Fruit fly (Drosophila melanogaster): ENCODE results near the gene CG3008.
A peak's percentile ranks its signal among the peaks of the same experiment; 100 is the strongest.

CG3008 gene

DNA sequence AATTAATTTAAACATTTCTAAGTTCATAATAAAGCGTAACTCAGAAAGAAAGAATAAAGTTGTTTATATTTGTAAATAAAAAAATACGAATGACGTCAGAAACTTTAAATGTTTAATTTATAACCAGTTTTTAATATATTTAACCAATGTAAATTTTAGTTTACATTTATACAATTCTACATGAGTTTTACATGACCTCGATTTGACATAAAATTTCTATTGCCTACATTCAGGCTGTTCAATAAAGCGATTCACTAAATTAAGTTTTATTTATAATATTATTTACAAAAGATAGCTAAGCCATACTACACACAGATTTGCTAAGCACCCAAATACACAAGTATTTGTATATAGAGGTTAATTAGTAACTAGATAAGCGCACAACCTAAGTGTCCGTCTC, 20.7 kb downstream of the CG3008 start:
- TF ChIP-seq CrebA (GFP tag; optimal IDR thresholded peaks at IDR 0.05; ENCODE audit: borderline replicate concordance) (no peak), Abd-B (GFP tag; optimal IDR thresholded peaks at IDR 0.05) (no peak), h (GFP tag; optimal IDR thresholded peaks at IDR 0.05) (no peak), tai (GFP tag; optimal IDR thresholded peaks at IDR 0.05) (no peak), GATAd (GFP tag; optimal IDR thresholded peaks at IDR 0.05) (no peak), Rel (GFP tag; optimal IDR thresholded peaks at IDR 0.05) (no peak), Rel (tag; optimal IDR thresholded peaks at IDR 0.05) (no peak), pan (optimal IDR thresholded peaks at IDR 0.05) (no peak), sv (GFP tag; optimal IDR thresholded peaks at IDR 0.05) (no peak), usp (GFP tag; optimal IDR thresholded peaks at IDR 0.05) (no peak), br (GFP tag; optimal IDR thresholded peaks at IDR 0.05) (no peak), Jra (GFP tag; optimal IDR thresholded peaks at IDR 0.05) (no peak), foxo (GFP tag; optimal IDR thresholded peaks at IDR 0.05) (no peak), ey (GFP tag; optimal IDR thresholded peaks at IDR 0.05) (no peak), dl (GFP tag; optimal IDR thresholded peaks at IDR 0.05; ENCODE audit: insufficient read depth in 1 of 2, partially characterized antibody in 2 of 2) (no peak), psq (GFP tag; optimal IDR thresholded peaks at IDR 0.05) (no peak), Vsx2 (GFP tag; optimal IDR thresholded peaks at IDR 0.05; ENCODE audit: partially characterized antibody) (no peak), lola (GFP tag; optimal IDR thresholded peaks at IDR 0.05) (no peak), HLH106 (tag; optimal IDR thresholded peaks at IDR 0.05) (no peak), Myc (optimal IDR thresholded peaks at IDR 0.05) (no peak), Sp1 (GFP tag; optimal IDR thresholded peaks at IDR 0.05) (no peak)

DNA sequence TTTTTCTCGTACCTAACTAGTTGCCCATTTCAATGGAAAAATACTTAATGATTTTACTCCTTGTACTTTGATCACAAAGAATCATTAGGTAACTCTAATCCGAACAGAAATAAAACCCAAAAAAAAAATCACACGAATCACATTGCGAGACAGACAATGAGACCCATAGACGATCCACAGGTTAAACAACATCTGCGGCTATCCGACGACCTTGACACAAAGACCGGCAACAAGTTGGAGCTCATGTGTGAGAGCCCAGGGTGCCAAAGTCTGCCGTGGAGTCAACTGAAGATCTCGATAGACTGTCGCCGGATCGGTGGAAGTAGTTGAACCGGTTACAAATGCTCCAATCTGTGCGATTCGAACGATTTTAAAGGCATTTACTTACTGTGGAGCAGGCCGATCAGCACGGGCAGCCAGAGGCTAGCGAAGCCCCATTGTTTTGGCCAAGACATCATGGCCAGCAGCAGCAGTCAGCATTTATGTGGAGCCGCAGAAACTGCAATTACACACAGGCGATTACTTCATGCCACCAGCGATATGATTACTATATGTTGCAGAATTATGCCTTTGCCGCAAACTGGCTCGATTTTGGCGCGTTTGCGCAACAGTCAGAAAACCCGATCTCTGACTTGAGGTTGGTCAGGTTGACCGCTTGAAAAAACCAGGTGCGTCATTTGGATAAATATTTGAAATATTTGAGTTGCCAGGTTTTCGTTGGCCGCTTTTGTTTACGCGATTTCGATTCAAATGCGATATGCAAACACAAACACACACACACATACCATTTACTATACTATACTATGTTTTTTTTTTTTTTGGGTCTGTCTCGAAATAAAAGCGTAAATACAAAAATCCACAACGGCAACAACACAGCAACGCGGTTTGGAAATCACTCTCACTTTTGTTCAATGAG, 22.5 kb downstream of the CG3008 start:
- no peak for TF ChIP-seq Hr78 (GFP tag; optimal IDR thresholded peaks at IDR 0.05)
- TF ChIP-seq sage (GFP tag; optimal IDR thresholded peaks at IDR 0.05): no peak
- TF ChIP-seq CG9705 (GFP tag; optimal IDR thresholded peaks at IDR 0.05): no peak
- no peak for TF ChIP-seq N (GFP tag; optimal IDR thresholded peaks at IDR 0.05)
- TF ChIP-seq tai (GFP tag; optimal IDR thresholded peaks at IDR 0.05): no peak
- TF ChIP-seq Jra (GFP tag; optimal IDR thresholded peaks at IDR 0.05): no peak
- TF ChIP-seq GATAd (GFP tag; optimal IDR thresholded peaks at IDR 0.05): no peak
- TF ChIP-seq dmrt93B (GFP tag; optimal IDR thresholded peaks at IDR 0.05): no peak

dm6 chr2L:4906546-4907250, 23.6 kb downstream of the CG3008 start, which contains the start of gene snsl:
Gene snsl (minus strand): TSS chr2L:4906762.
- TF ChIP-seq dmrt93B (GFP tag; optimal IDR thresholded peaks at IDR 0.05): no peak
- peak in 1 of 2 experiments; percentile 72 for TF ChIP-seq foxo (GFP tag; optimal IDR thresholded peaks at IDR 0.05)
- TF ChIP-seq N (GFP tag; optimal IDR thresholded peaks at IDR 0.05): no peak
- no peak for TF ChIP-seq GATAd (GFP tag; optimal IDR thresholded peaks at IDR 0.05)
- no peak for TF ChIP-seq Dif (GFP tag; optimal IDR thresholded peaks at IDR 0.05; ENCODE audit: partially characterized antibody)
- TF ChIP-seq sv (GFP tag; optimal IDR thresholded peaks at IDR 0.05): no peak
- TF ChIP-seq h (GFP tag; optimal IDR thresholded peaks at IDR 0.05): peak; percentile 17
- peak; percentile 84 for TF ChIP-seq fru (GFP tag; optimal IDR thresholded peaks at IDR 0.05)
- TF ChIP-seq Abd-B (GFP tag; optimal IDR thresholded peaks at IDR 0.05): no peak
- TF ChIP-seq CrebA (GFP tag; optimal IDR thresholded peaks at IDR 0.05; ENCODE audit: borderline replicate concordance): no peak
- TF ChIP-seq br (GFP tag; optimal IDR thresholded peaks at IDR 0.05): no peak
- TF ChIP-seq Sp1 (GFP tag; optimal IDR thresholded peaks at IDR 0.05): peak; percentile 82
- no peak for TF ChIP-seq Dfd (GFP tag; optimal IDR thresholded peaks at IDR 0.05)
- TF ChIP-seq lola (GFP tag; optimal IDR thresholded peaks at IDR 0.05): no peak
- no peak for TF ChIP-seq Hnf4 (GFP tag; optimal IDR thresholded peaks at IDR 0.05)
- TF ChIP-seq usp (GFP tag; optimal IDR thresholded peaks at IDR 0.05): no peak
- TF ChIP-seq jim (GFP tag; optimal IDR thresholded peaks at IDR 0.05): no peak
- TF ChIP-seq Rel (GFP tag; optimal IDR thresholded peaks at IDR 0.05): no peak
- no peak for TF ChIP-seq Rel (tag; optimal IDR thresholded peaks at IDR 0.05)
- peak; percentile 61 for TF ChIP-seq OdsH (GFP tag; optimal IDR thresholded peaks at IDR 0.05)
- no peak for TF ChIP-seq tai (GFP tag; optimal IDR thresholded peaks at IDR 0.05)
- no peak for TF ChIP-seq woc (GFP tag; optimal IDR thresholded peaks at IDR 0.05)
- no peak for TF ChIP-seq sage (GFP tag; optimal IDR thresholded peaks at IDR 0.05)
- no peak for TF ChIP-seq Mio (GFP tag; optimal IDR thresholded peaks at IDR 0.05)
- TF ChIP-seq dsf (GFP tag; optimal IDR thresholded peaks at IDR 0.05; ENCODE audit: borderline replicate concordance): no peak
- peak; percentile 53 for TF ChIP-seq rgr (GFP tag; optimal IDR thresholded peaks at IDR 0.05)
- no peak for TF ChIP-seq CG32264 (GFP tag; optimal IDR thresholded peaks at IDR 0.05)
- TF ChIP-seq HLH106 (tag; optimal IDR thresholded peaks at IDR 0.05): peak; percentile 72
- peak; percentile 19 for TF ChIP-seq ey (GFP tag; optimal IDR thresholded peaks at IDR 0.05)
- peak; percentile 72 for TF ChIP-seq psq (GFP tag; optimal IDR thresholded peaks at IDR 0.05)
- no peak for TF ChIP-seq Myc (optimal IDR thresholded peaks at IDR 0.05)
- no peak for TF ChIP-seq Hr78 (GFP tag; optimal IDR thresholded peaks at IDR 0.05)

All from whole organism, wandering third instar larva.